Worm (Caenorhabditis elegans) whole organism, L2 larva: Measurements from ENCODE around the gene F58B4.7.

Experiments
- C34F6.9 ChIP-seq: fragments of 150-350 bp; optimal IDR thresholded peaks from 2 replicates; lab custom pipeline; 2014; ENCODE audit warnings: missing biosample characterization, missing genetic modification characterization
- F13H6.1 ChIP-seq: sonication (generic microtip); optimal IDR thresholded peaks from 2 replicates; lab custom pipeline; 2016; ENCODE audit warnings: missing genetic modification characterization, missing compliant biosample characterization
- R02D3.7 ChIP-seq: fragments of 150-350 bp; optimal IDR thresholded peaks from 2 replicates; lab custom pipeline; 2014; ENCODE audit warnings: missing biosample characterization, missing genetic modification characterization
- Y55F3AM.14 ChIP-seq: fragments of 200-800 bp; sonication (Bioruptor generic); optimal IDR thresholded peaks from 2 replicates; lab custom pipeline; 2018; ENCODE audit warnings: mild to moderate bottlenecking, missing genetic modification characterization, missing compliant biosample characterization
- aly-2 ChIP-seq: fragments of 150-350 bp; optimal IDR thresholded peaks from 2 replicates; lab custom pipeline; 2014; ENCODE audit warnings: missing biosample characterization, missing genetic modification characterization
- ama-1 ChIP-seq: fragments of 150-350 bp; optimal IDR thresholded peaks from 2 replicates; lab custom pipeline; 2018; ENCODE audit warnings: inconsistent platforms
- blmp-1 ChIP-seq: sonication (generic microtip); optimal IDR thresholded peaks from 2 replicates; lab custom pipeline; 2017; ENCODE audit warnings: missing genetic modification characterization, mild to moderate bottlenecking, missing compliant biosample characterization, antibody characterized with exemption, moderate library complexity; ENCODE audit not compliant: insufficient read depth
- ceh-16 ChIP-seq: fragments of 150-350 bp; optimal IDR thresholded peaks from 2 replicates; lab custom pipeline; 2014; ENCODE audit warnings: missing biosample characterization, missing genetic modification characterization
- ceh-82 ChIP-seq: fragments of 150-350 bp; optimal IDR thresholded peaks from 2 replicates; lab custom pipeline; 2014; ENCODE audit warnings: missing biosample characterization, missing genetic modification characterization
- crh-2 ChIP-seq: sonication (generic microtip); optimal IDR thresholded peaks from 2 replicates; lab custom pipeline; 2017; ENCODE audit warnings: missing biosample characterization, missing genetic modification characterization
- dmd-4 ChIP-seq: sonication (generic microtip); optimal IDR thresholded peaks from 2 replicates; lab custom pipeline; 2017; ENCODE audit warnings: missing biosample characterization, missing genetic modification characterization
- egl-27 ChIP-seq: sonication (generic microtip); optimal IDR thresholded peaks from 3 replicates; lab custom pipeline; 2017; ENCODE audit warnings: missing biosample characterization, missing genetic modification reagents, missing genetic modification characterization
- elt-1 ChIP-seq: fragments of 150-350 bp; optimal IDR thresholded peaks from 2 replicates; lab custom pipeline; 2014; ENCODE audit warnings: missing biosample characterization, missing genetic modification characterization
- elt-3 ChIP-seq: sonication (generic microtip); optimal IDR thresholded peaks from 2 replicates; lab custom pipeline; 2017; ENCODE audit warnings: missing biosample characterization, missing genetic modification characterization
- fos-1 ChIP-seq: fragments of 150-350 bp; optimal IDR thresholded peaks from 2 replicates; lab custom pipeline; 2014; ENCODE audit warnings: missing biosample characterization, missing genetic modification characterization
- gmeb-1 ChIP-seq: fragments of 150-350 bp; optimal IDR thresholded peaks from 2 replicates; lab custom pipeline; 2014; ENCODE audit warnings: missing biosample characterization, missing genetic modification characterization
- lin-11 ChIP-seq: fragments of 150-350 bp; sonication (generic microtip); optimal IDR thresholded peaks from 2 replicates; lab custom pipeline; 2014; ENCODE audit warnings: missing biosample characterization, missing genetic modification characterization, inconsistent platforms, mixed read lengths
- lin-13 ChIP-seq: fragments of 150-350 bp; optimal IDR thresholded peaks from 2 replicates; lab custom pipeline; 2014; ENCODE audit warnings: missing biosample characterization, missing genetic modification reagents, missing genetic modification characterization
- lin-39 ChIP-seq: fragments of 150-350 bp; optimal IDR thresholded peaks from 2 replicates; lab custom pipeline; 2014; ENCODE audit warnings: missing biosample characterization, missing genetic modification reagents, missing genetic modification characterization
- lsy-2 ChIP-seq, 2 experiments: fragments of 150-350 bp in 1 of 2; sonication (generic microtip) in 1 of 2; optimal IDR thresholded peaks; 2 replicates each; lab custom pipeline; 2014 to 2017; ENCODE audit warnings: missing biosample characterization in 2 of 2, missing genetic modification characterization in 2 of 2
- mab-5 ChIP-seq: fragments of 150-350 bp; optimal IDR thresholded peaks from 2 replicates; lab custom pipeline; 2014; ENCODE audit warnings: missing biosample characterization, missing genetic modification characterization
- mbf-1 ChIP-seq: sonication (generic microtip); optimal IDR thresholded peaks from 2 replicates; lab custom pipeline; 2017; ENCODE audit warnings: missing biosample characterization, missing genetic modification characterization
- mdl-1 ChIP-seq, 2 experiments: fragments of 150-350 bp in 1 of 2; sonication (generic microtip) in 1 of 2; optimal IDR thresholded peaks; 2 replicates each; lab custom pipeline; 2017; ENCODE audit warnings: missing biosample characterization in 2 of 2, missing genetic modification characterization in 2 of 2
- nhr-10 ChIP-seq: sonication (generic microtip); optimal IDR thresholded peaks from 2 replicates; lab custom pipeline; 2017; ENCODE audit warnings: missing biosample characterization, missing genetic modification characterization
- nhr-11 ChIP-seq: fragments of 150-350 bp; optimal IDR thresholded peaks from 2 replicates; lab custom pipeline; 2014; ENCODE audit warnings: missing biosample characterization, missing genetic modification characterization
- nhr-12 ChIP-seq: fragments of 150-350 bp; optimal IDR thresholded peaks from 2 replicates; lab custom pipeline; 2014; ENCODE audit warnings: missing biosample characterization, missing genetic modification characterization
- nhr-129 ChIP-seq: fragments of 150-350 bp; optimal IDR thresholded peaks from 2 replicates; lab custom pipeline; 2014; ENCODE audit warnings: missing biosample characterization, missing genetic modification characterization
- nhr-21 ChIP-seq: fragments of 150-350 bp; optimal IDR thresholded peaks from 2 replicates; lab custom pipeline; 2014; ENCODE audit warnings: missing biosample characterization, missing genetic modification characterization
- nhr-23 ChIP-seq: fragments of 150-350 bp; optimal IDR thresholded peaks from 2 replicates; lab custom pipeline; 2014; ENCODE audit warnings: missing biosample characterization, missing genetic modification reagents, missing genetic modification characterization
- nhr-237 ChIP-seq: fragments of 150-350 bp; optimal IDR thresholded peaks from 2 replicates; lab custom pipeline; 2014; ENCODE audit warnings: missing biosample characterization, missing genetic modification characterization
- nhr-25 ChIP-seq: fragments of 150-350 bp; sonication (generic microtip); optimal IDR thresholded peaks from 3 replicates; lab custom pipeline; 2014; ENCODE audit warnings: missing biosample characterization, missing genetic modification characterization
- nhr-6 ChIP-seq: fragments of 150-350 bp; optimal IDR thresholded peaks from 2 replicates; lab custom pipeline; 2014; ENCODE audit warnings: missing biosample characterization, missing genetic modification characterization
- sem-4 ChIP-seq: fragments of 150-350 bp; optimal IDR thresholded peaks from 2 replicates; lab custom pipeline; 2014; ENCODE audit warnings: missing biosample characterization, missing genetic modification reagents, missing genetic modification characterization
- sma-3 ChIP-seq: sonication (generic microtip); optimal IDR thresholded peaks from 2 replicates; lab custom pipeline; 2016; ENCODE audit warnings: missing genetic modification reagents, missing genetic modification characterization, missing compliant biosample characterization
- sma-9 ChIP-seq, 2 experiments: fragments of 150-350 bp in 1 of 2; sonication (generic microtip) in 1 of 2; optimal IDR thresholded peaks; 2 replicates each; lab custom pipeline; 2014 to 2016; ENCODE audit warnings: missing genetic modification characterization in 2 of 2, mild to moderate bottlenecking in 1 of 2, missing biosample characterization in 1 of 2, missing compliant biosample characterization in 1 of 2, missing genetic modification reagents in 1 of 2, moderate library complexity in 1 of 2
- snpc-4 ChIP-seq: fragments of 150-350 bp; optimal IDR thresholded peaks from 2 replicates; lab custom pipeline; 2014; ENCODE audit warnings: missing biosample characterization, missing genetic modification characterization
- unc-39 ChIP-seq: fragments of 150-350 bp; optimal IDR thresholded peaks from 2 replicates; lab custom pipeline; 2014; ENCODE audit warnings: missing biosample characterization, missing genetic modification characterization
- unc-55 ChIP-seq: fragments of 150-350 bp; sonication (generic microtip); optimal IDR thresholded peaks from 3 replicates; lab custom pipeline; 2014; ENCODE audit warnings: missing biosample characterization, missing genetic modification reagents, missing genetic modification characterization
- unc-62 ChIP-seq: fragments of 150-350 bp; optimal IDR thresholded peaks from 2 replicates; lab custom pipeline; 2014; ENCODE audit warnings: missing biosample characterization, missing genetic modification reagents, missing genetic modification characterization
- zag-1 ChIP-seq: fragments of 150-350 bp; optimal IDR thresholded peaks from 2 replicates; lab custom pipeline; 2014; ENCODE audit warnings: missing biosample characterization, missing genetic modification characterization
- ztf-11 ChIP-seq: sonication (generic microtip); optimal IDR thresholded peaks from 2 replicates; lab custom pipeline; 2017; ENCODE audit warnings: missing biosample characterization, missing genetic modification characterization

Gene F58B4.7

ce11 chrV:10893510-10894128 is 29.5 kb downstream of the F58B4.7 start, which contains the start of gene F32D8.4:
Gene F32D8.4, minus strand, starts transcription at chrV:10893560.
- TF ChIP-seq nhr-25 (no peak), elt-3 (no peak), ztf-11 (tag; lab: Kevin White, UChicago) (no peak), nhr-12 (no peak), sma-9 (GFP tag; optimal IDR thresholded peaks at IDR 0.05; lab: Kevin White, UChicago) (no peak), sma-9 (tag; optimal IDR thresholded peaks at IDR 0.05; lab: Kevin White, UChicago) (no peak), unc-62 (GFP tag; lab: Kevin White, UChicago) (no peak), lin-39 (tag; lab: Kevin White, UChicago) (no peak), nhr-237 (tag; lab: Kevin White, UChicago) (no peak), lin-13 (GFP tag; lab: Kevin White, UChicago) (no peak), blmp-1 (tag; lab: Kevin White, UChicago) (no peak), F13H6.1 (no peak), R02D3.7 (no peak), zag-1 (no peak), egl-27 (no peak), nhr-10 (tag; lab: Kevin White, UChicago) (no peak), Y55F3AM.14 (GFP tag; lab: Kevin White, UChicago) (no peak), ceh-16 (tag; lab: Kevin White, UChicago) (no peak), ceh-82 (no peak), snpc-4 (tag; lab: Kevin White, UChicago) (no peak)

ce11 chrV:10890980-10891379 is 32.1 kb downstream of the F58B4.7 start, which contains the start of gene F32D8.12:
Gene F32D8.12, minus strand, starts transcription at chrV:10891027.
- TF ChIP-seq lin-13 (GFP tag; lab: Kevin White, UChicago) = no peak
- TF ChIP-seq crh-2 (tag; lab: Kevin White, UChicago) = peak; percentile 34
- no peak for TF ChIP-seq elt-3
- TF ChIP-seq mbf-1 (tag; lab: Kevin White, UChicago) = no peak
- no peak for TF ChIP-seq dmd-4 (tag; lab: Kevin White, UChicago)
- TF ChIP-seq nhr-129 (tag; lab: Kevin White, UChicago) = peak; percentile 73
- no peak for TF ChIP-seq nhr-6
- TF ChIP-seq unc-55 (GFP tag; lab: Kevin White, UChicago) = peak; percentile 20
- TF ChIP-seq blmp-1 (tag; lab: Kevin White, UChicago) = peak; percentile 13
- TF ChIP-seq F13H6.1 = peak; percentile 16
- TF ChIP-seq gmeb-1 (tag; lab: Kevin White, UChicago) = peak; percentile 51
- no peak for TF ChIP-seq unc-39 (tag; lab: Kevin White, UChicago)
- TF ChIP-seq lsy-2 (tag; optimal IDR thresholded peaks at IDR 0.05; lab: Kevin White, UChicago) = peak in 1 of 2 experiments; percentile 55
- no peak for TF ChIP-seq nhr-23 (tag; lab: Kevin White, UChicago)
- TF ChIP-seq sma-3 (GFP tag; lab: Kevin White, UChicago) = peak; percentile 6
- no peak for TF ChIP-seq Y55F3AM.14 (GFP tag; lab: Kevin White, UChicago)
- peak; percentile 49 for TF ChIP-seq C34F6.9 (tag; lab: Kevin White, UChicago)
- TF ChIP-seq nhr-25 = peak; percentile 42
- TF ChIP-seq sma-9 (GFP tag; optimal IDR thresholded peaks at IDR 0.05; lab: Kevin White, UChicago) = peak; percentile 18
- TF ChIP-seq sma-9 (tag; optimal IDR thresholded peaks at IDR 0.05; lab: Kevin White, UChicago) = no peak
- no peak for TF ChIP-seq ceh-16 (tag; lab: Kevin White, UChicago)
- TF ChIP-seq nhr-21 (tag; lab: Kevin White, UChicago) = peak; percentile 64
- peak; percentile 61 for TF ChIP-seq fos-1

- TF ChIP-seq crh-2 (tag; lab: Kevin White, UChicago) (no peak), ama-1 (lab: Kevin White, UChicago) (peak; percentile 47)
These were observed 33.4 kb downstream of the F58B4.7 start for ce11 chrV:10889774-10890173.

ce11 chrV:10889036-10889435 is 34.1 kb downstream of the F58B4.7 start, which contains the start of gene F32D8.11:
Gene F32D8.11, minus strand, starts transcription at chrV:10889136.
- no peak for TF ChIP-seq elt-1
- TF ChIP-seq mdl-1 (tag; optimal IDR thresholded peaks at IDR 0.05; lab: Kevin White, UChicago) = no peak
- TF ChIP-seq gmeb-1 (tag; lab: Kevin White, UChicago) = no peak
- no peak for TF ChIP-seq blmp-1 (tag; lab: Kevin White, UChicago)
- TF ChIP-seq lin-11 (tag; lab: Kevin White, UChicago) = no peak
- TF ChIP-seq nhr-237 (tag; lab: Kevin White, UChicago) = no peak
- no peak for TF ChIP-seq sem-4 (tag; lab: Kevin White, UChicago)
- no peak for TF ChIP-seq R02D3.7
- no peak for TF ChIP-seq mab-5 (tag; lab: Kevin White, UChicago)
- no peak for TF ChIP-seq crh-2 (tag; lab: Kevin White, UChicago)
- no peak for TF ChIP-seq fos-1
- TF ChIP-seq aly-2 = no peak
- no peak for TF ChIP-seq zag-1
- TF ChIP-seq nhr-11 = no peak
- no peak for TF ChIP-seq snpc-4 (tag; lab: Kevin White, UChicago)
- TF ChIP-seq sma-3 (GFP tag; lab: Kevin White, UChicago) = no peak
- no peak for TF ChIP-seq unc-39 (tag; lab: Kevin White, UChicago)
- no peak for TF ChIP-seq dmd-4 (tag; lab: Kevin White, UChicago)
- no peak for TF ChIP-seq nhr-25
- TF ChIP-seq lsy-2 (tag; optimal IDR thresholded peaks at IDR 0.05; lab: Kevin White, UChicago) = no peak
